Worm (Caenorhabditis elegans): ENCODE data around the gene ZK250.2.

DNA sequence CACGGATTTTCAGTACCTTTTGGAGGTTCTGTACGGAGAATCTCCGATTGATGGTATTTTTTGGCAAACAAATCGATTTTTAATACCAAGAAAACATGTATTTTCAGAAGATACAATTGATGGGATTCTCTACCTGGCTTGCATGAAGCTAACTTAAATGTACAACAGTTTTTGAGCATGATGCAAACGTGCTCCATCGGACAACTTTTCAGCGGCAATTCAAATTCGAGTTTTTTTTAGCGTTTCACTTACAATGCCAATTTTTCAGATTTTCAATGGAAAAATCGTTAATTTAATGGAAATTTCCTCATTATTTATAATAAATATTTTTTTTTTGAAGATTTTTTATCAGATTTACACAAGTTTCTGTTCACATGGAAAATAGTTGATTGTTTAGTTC is 19.9 kb upstream of the ZK250.2 start:
- TF ChIP-seq ama-1 (optimal IDR thresholded peaks at IDR 0.05) (no peak), nhr-11 (tag; optimal IDR thresholded peaks at IDR 0.05) (no peak), ztf-11 (tag; optimal IDR thresholded peaks at IDR 0.05) (no peak)
